Fruit fly (Drosophila melanogaster) whole organism, embryonic: ENCODE data around the gene CG31816.

Experiments
- Abd-B ChIP-seq: fragments of 200-800 bp; sonication (Bioruptor generic); optimal IDR thresholded peaks from 2 replicates; lab custom pipeline; 2018; ENCODE audit warnings: missing biosample characterization, mild to moderate bottlenecking, missing genetic modification characterization, moderate library complexity
- Aef1 ChIP-seq: fragments of 200-800 bp; sonication (Bioruptor generic); IDR thresholded peaks from 3 replicates; pipeline ENCODE4 v1.3.6; 2022; ENCODE audit warnings: missing biosample characterization, missing genetic modification characterization
- B-H2 ChIP-seq: fragments of 200-800 bp; sonication (Bioruptor generic); optimal IDR thresholded peaks from 2 replicates; lab custom pipeline; 2018; ENCODE audit warnings: missing biosample characterization, mild to moderate bottlenecking, missing genetic modification characterization
- CG1024 ChIP-seq: fragments of 200-800 bp; sonication (Bioruptor generic); IDR thresholded peaks from 2 replicates; pipeline ENCODE4 v1.3.6; 2022; ENCODE audit warnings: missing biosample characterization, missing genetic modification characterization
- CG10654 ChIP-seq: fragments of 200-800 bp; sonication (Bioruptor generic); optimal IDR thresholded peaks from 2 replicates; lab custom pipeline; 2016; ENCODE audit warnings: missing biosample characterization, missing genetic modification characterization
- CG12071 ChIP-seq: fragments of 200-800 bp; sonication (Bioruptor generic); optimal IDR thresholded peaks from 3 replicates; lab custom pipeline; 2018; ENCODE audit warnings: missing biosample characterization, mild to moderate bottlenecking, missing genetic modification characterization
- CG12236 ChIP-seq: fragments of 200-800 bp; sonication (Bioruptor generic); optimal IDR thresholded peaks from 2 replicates; lab custom pipeline; 2016; ENCODE audit warnings: missing biosample characterization, missing genetic modification characterization
- CG1233 ChIP-seq: fragments of 200-800 bp; sonication (Bioruptor generic); optimal IDR thresholded peaks from 4 replicates; lab custom pipeline; 2018; ENCODE audit warnings: missing biosample characterization, mild to moderate bottlenecking, missing genetic modification characterization
- CG12942 ChIP-seq: fragments of 200-800 bp; sonication (Bioruptor generic); optimal IDR thresholded peaks from 3 replicates; lab custom pipeline; 2016; ENCODE audit warnings: missing biosample characterization, missing genetic modification characterization
- CG13296 ChIP-seq: fragments of 200-800 bp; sonication (Bioruptor generic); optimal IDR thresholded peaks from 3 replicates; lab custom pipeline; 2018; ENCODE audit warnings: missing biosample characterization, mild to moderate bottlenecking, missing genetic modification characterization
- CG13894 ChIP-seq: fragments of 200-800 bp; sonication (Bioruptor generic); optimal IDR thresholded peaks from 3 replicates; lab custom pipeline; 2018; ENCODE audit warnings: missing biosample characterization, mild to moderate bottlenecking, missing genetic modification characterization, moderate library complexity
- CG1647 ChIP-seq: fragments of 200-800 bp; sonication (Bioruptor generic); optimal IDR thresholded peaks from 3 replicates; lab custom pipeline; 2016; ENCODE audit warnings: missing biosample characterization, missing genetic modification characterization
- CG17612 ChIP-seq: fragments of 200-800 bp; sonication (Bioruptor generic); IDR thresholded peaks from 2 replicates; pipeline ENCODE4 v1.3.6; 2022; ENCODE audit warnings: missing biosample characterization, missing genetic modification characterization
- CG18764 ChIP-seq: fragments of 200-800 bp; sonication (Bioruptor generic); optimal IDR thresholded peaks from 3 replicates; lab custom pipeline; 2016; ENCODE audit warnings: missing biosample characterization, missing genetic modification characterization
- CG2120 ChIP-seq: fragments of 200-800 bp; sonication (Bioruptor generic); optimal IDR thresholded peaks from 3 replicates; lab custom pipeline; 2016; ENCODE audit warnings: missing biosample characterization, missing genetic modification characterization
- CG2889 ChIP-seq: fragments of 200-800 bp; sonication (Bioruptor generic); IDR thresholded peaks from 3 replicates; pipeline ENCODE4 v1.3.6; 2022; ENCODE audit warnings: missing biosample characterization, missing genetic modification characterization
- CG32767 ChIP-seq: fragments of 200-800 bp; sonication (Bioruptor generic); IDR thresholded peaks from 2 replicates; pipeline ENCODE4 v1.3.6; 2022; ENCODE audit warnings: missing biosample characterization, missing genetic modification characterization
- CG3281 ChIP-seq: fragments of 200-800 bp; sonication (Bioruptor generic); optimal IDR thresholded peaks from 3 replicates; lab custom pipeline; 2017; ENCODE audit warnings: missing biosample characterization, mild to moderate bottlenecking, missing genetic modification characterization
- CG33213 ChIP-seq: fragments of 200-800 bp; sonication (Bioruptor generic); optimal IDR thresholded peaks from 3 replicates; lab custom pipeline; 2016; ENCODE audit warnings: missing biosample characterization, missing genetic modification characterization
- CG4707 ChIP-seq: fragments of 200-800 bp; sonication (Bioruptor generic); optimal IDR thresholded peaks from 2 replicates; lab custom pipeline; 2018; ENCODE audit warnings: missing biosample characterization, mild to moderate bottlenecking, missing genetic modification characterization, moderate library complexity
- CG7372 ChIP-seq: fragments of 200-800 bp; sonication (Bioruptor generic); IDR thresholded peaks from 2 replicates; pipeline ENCODE4 v1.3.6; 2022; ENCODE audit warnings: missing biosample characterization, missing genetic modification characterization
- D ChIP-seq, 2 experiments: fragments of 200-800 bp in 1 of 2; fragments of >200 bp in 1 of 2; sonication (Bioruptor generic) in 1 of 2; optimal IDR thresholded peaks; 2 replicates in 1 of 2; 3 replicates in 1 of 2; lab custom pipeline; 2017; ENCODE audit warnings: mild to moderate bottlenecking in 1 of 2, missing biosample characterization in 1 of 2, missing genetic modification characterization in 1 of 2, missing genetic modification reagents in 1 of 2
- E2f1 ChIP-seq: fragments of 200-800 bp; sonication (Bioruptor generic); IDR thresholded peaks from 2 replicates; pipeline ENCODE4 v1.3.6; 2022; ENCODE audit warnings: missing biosample characterization, missing genetic modification characterization
- Jarid2 ChIP-seq: fragments of 200-800 bp; sonication (Bioruptor generic); optimal IDR thresholded peaks from 3 replicates; lab custom pipeline; 2017; ENCODE audit warnings: mild to moderate bottlenecking, missing biosample characterization, missing genetic modification reagents, missing genetic modification characterization
- Pdp1 ChIP-seq, 2 experiments: fragments of 200-800 bp; sonication (Bioruptor generic); optimal IDR thresholded peaks; 3 replicates each; lab custom pipeline; 2016; ENCODE audit warnings: missing biosample characterization in 2 of 2, missing genetic modification characterization in 2 of 2, mild to moderate bottlenecking in 1 of 2, moderate library complexity in 1 of 2
- Spps ChIP-seq: fragments of 200-800 bp; sonication (Bioruptor generic); optimal IDR thresholded peaks from 2 replicates; lab custom pipeline; 2018; ENCODE audit warnings: missing biosample characterization, mild to moderate bottlenecking, missing genetic modification characterization
- Xrp1 ChIP-seq: fragments of 200-800 bp; sonication (Bioruptor generic); IDR thresholded peaks from 2 replicates; pipeline ENCODE4 v1.3.6; 2022; ENCODE audit warnings: missing biosample characterization, missing genetic modification characterization
- aop ChIP-seq: fragments of 200-800 bp; sonication (Bioruptor generic); IDR thresholded peaks from 2 replicates; pipeline ENCODE4 v1.3.6; 2022; ENCODE audit warnings: missing biosample characterization, missing genetic modification characterization
- ap ChIP-seq: fragments of 200-800 bp; sonication (Bioruptor generic); IDR thresholded peaks from 2 replicates; pipeline ENCODE4 v1.3.6; 2022; ENCODE audit warnings: missing biosample characterization, missing genetic modification characterization
- bsh ChIP-seq, 2 experiments: fragments of 200-800 bp; sonication (Bioruptor generic); optimal IDR thresholded peaks; 2 replicates each; lab custom pipeline; 2017 to 2018; ENCODE audit warnings: mild to moderate bottlenecking in 2 of 2, missing biosample characterization in 2 of 2, missing genetic modification characterization in 2 of 2, moderate library complexity in 1 of 2
- cg ChIP-seq: fragments of 200-800 bp; sonication (Bioruptor generic); optimal IDR thresholded peaks from 3 replicates; lab custom pipeline; 2019; ENCODE audit warnings: missing biosample characterization, mild to moderate bottlenecking, missing genetic modification characterization, moderate library complexity
- chif ChIP-seq, 2 experiments: fragments of 200-800 bp; sonication (Bioruptor generic); optimal IDR thresholded peaks; 3 replicates each; lab custom pipeline; 2016; ENCODE audit warnings: missing biosample characterization in 2 of 2, missing genetic modification characterization in 2 of 2
- ci ChIP-seq: fragments of 200-800 bp; sonication (Bioruptor generic); IDR thresholded peaks from 3 replicates; pipeline ENCODE4 v1.3.6; 2022; ENCODE audit warnings: missing biosample characterization, missing genetic modification characterization
- gcm ChIP-seq: fragments of 200-800 bp; sonication (Bioruptor generic); optimal IDR thresholded peaks from 2 replicates; lab custom pipeline; 2019; ENCODE audit warnings: missing biosample characterization, mild to moderate bottlenecking, missing genetic modification characterization, moderate library complexity
- gfzf ChIP-seq: fragments of 200-800 bp; sonication (Bioruptor generic); optimal IDR thresholded peaks from 2 replicates; lab custom pipeline; 2016; ENCODE audit warnings: missing biosample characterization, mild to moderate bottlenecking, missing genetic modification characterization, moderate library complexity
- gt ChIP-seq: fragments of 200-800 bp; sonication (Bioruptor generic); IDR thresholded peaks from 2 replicates; pipeline ENCODE4 v1.3.6; 2022; ENCODE audit warnings: missing biosample characterization, missing genetic modification characterization
- ken ChIP-seq: fragments of 200-800 bp; sonication (Bioruptor generic); IDR thresholded peaks from 3 replicates; pipeline ENCODE4 v1.3.6; 2022; ENCODE audit warnings: missing biosample characterization, missing genetic modification characterization
- lov ChIP-seq, 2 experiments: fragments of 200-800 bp in 1 of 2; fragments of >200 bp in 1 of 2; sonication (Bioruptor generic) in 1 of 2; IDR thresholded peaks in 1 of 2; optimal IDR thresholded peaks in 1 of 2; 2 replicates in 1 of 2; 3 replicates in 1 of 2; pipeline versions ENCODE4 v1.3.6 to Lab custom; 2017 to 2022; ENCODE audit warnings: missing biosample characterization in 1 of 2, missing genetic modification characterization in 1 of 2
- mam ChIP-seq: fragments of 200-800 bp; sonication (Bioruptor generic); optimal IDR thresholded peaks from 3 replicates; lab custom pipeline; 2016; ENCODE audit warnings: missing biosample characterization, missing genetic modification characterization
- nerfin-2 ChIP-seq: fragments of 200-800 bp; sonication (Bioruptor generic); IDR thresholded peaks from 2 replicates; pipeline ENCODE4 v1.3.6; 2022; ENCODE audit warnings: missing biosample characterization, missing genetic modification characterization; ENCODE audit not compliant: partially characterized antibody
- peb ChIP-seq: fragments of 200-800 bp; sonication (Bioruptor generic); IDR thresholded peaks from 2 replicates; pipeline ENCODE4 v1.3.6; 2022; ENCODE audit warnings: missing biosample characterization, missing genetic modification characterization
- sc ChIP-seq, 3 experiments: fragments of >200 bp in 2 of 3; fragments of 200-800 bp in 1 of 3; sonication (Bioruptor generic) in 1 of 3; optimal IDR thresholded peaks; 2 replicates in 2 of 3; 3 replicates in 1 of 3; lab custom pipeline; 2017; ENCODE audit warnings: mild to moderate bottlenecking in 1 of 3, missing biosample characterization in 1 of 3, missing genetic modification characterization in 1 of 3, missing genetic modification reagents in 1 of 3
- scrt ChIP-seq: fragments of 200-800 bp; sonication (Bioruptor generic); optimal IDR thresholded peaks from 2 replicates; lab custom pipeline; 2018; ENCODE audit warnings: missing biosample characterization, mild to moderate bottlenecking, missing genetic modification characterization, moderate library complexity
- sob ChIP-seq: fragments of 200-800 bp; sonication (Bioruptor generic); IDR thresholded peaks from 2 replicates; pipeline ENCODE4 v1.3.6; 2022; ENCODE audit warnings: missing biosample characterization, missing genetic modification characterization
- tgo ChIP-seq: fragments of 200-800 bp; sonication (Bioruptor generic); IDR thresholded peaks from 3 replicates; pipeline ENCODE4 v1.3.6; 2022; ENCODE audit warnings: missing biosample characterization, missing genetic modification characterization
- tll ChIP-seq, 2 experiments: fragments of 200-800 bp in 1 of 2; fragments of >200 bp in 1 of 2; sonication (Bioruptor generic) in 1 of 2; optimal IDR thresholded peaks; 2 replicates each; lab custom pipeline; 2017 to 2019; ENCODE audit warnings: missing biosample characterization in 2 of 2, missing genetic modification characterization in 2 of 2, mild to moderate bottlenecking in 1 of 2, moderate library complexity in 1 of 2
- vvl ChIP-seq: fragments of 200-800 bp; sonication (Bioruptor generic); IDR thresholded peaks from 2 replicates; pipeline ENCODE4 v1.3.6; 2022; ENCODE audit warnings: missing biosample characterization, missing genetic modification characterization

CG31816 gene

dm6 chr2L:16547652-16548417 lies 5.5 kb downstream of the CG31816 start:
- TF ChIP-seq bsh (GFP tag; optimal IDR thresholded peaks at IDR 0.05; lab: Kevin White, UChicago) (no peak), E2f1 (no peak), CG32767 (GFP tag; lab: Robert Waterston, UW) (no peak), CG13894 (tag; lab: Kevin White, UChicago) (peak; percentile 93), tgo (GFP tag; lab: Robert Waterston, UW) (peak; percentile 37; the same call in 1 of the 3 replicates), Aef1 (GFP tag; lab: Robert Waterston, UW) (no peak), gt (GFP tag; lab: Robert Waterston, UW) (no peak), CG17612 (no peak), CG12071 (GFP tag; lab: Kevin White, UChicago) (peak; percentile 29), ken (GFP tag; lab: Robert Waterston, UW) (0 out of 3 replicates have a peak, but pooled peaks have one; percentile 29), aop (GFP tag; lab: Robert Waterston, UW) (no peak), mam (peak; percentile 40), CG2889 (GFP tag; lab: Robert Waterston, UW) (no peak), B-H2 (peak; percentile 68), CG33213 (GFP tag; lab: Kevin White, UChicago) (no peak), CG12942 (peak; percentile 10), Spps (tag; lab: Kevin White, UChicago) (no peak), CG1233 (peak; percentile 38), CG10654 (GFP tag; lab: Kevin White, UChicago) (peak; percentile 20), CG1024 (no peak), Xrp1 (peak; percentile 17; the same call in 1 of the 2 replicates), CG12236 (no peak), CG4707 (peak; percentile 38), CG2120 (GFP tag; lab: Kevin White, UChicago) (peak; percentile 87), gcm (GFP tag; lab: Kevin White, UChicago) (peak; percentile 1), ci (GFP tag; lab: Robert Waterston, UW) (peak; percentile 71; the same call in 1 of the 3 replicates), cg (no peak), CG13296 (GFP tag; lab: Kevin White, UChicago) (peak; percentile 82), chif (GFP tag; optimal IDR thresholded peaks at IDR 0.05; lab: Kevin White, UChicago) (no peak), sob (GFP tag; lab: Robert Waterston, UW) (0 out of 2 replicates have a peak, but pooled peaks have one; percentile 37), sc (optimal IDR thresholded peaks at IDR 0.05; lab: Kevin White, UChicago) (no peak), sc (GFP tag; optimal IDR thresholded peaks at IDR 0.05; lab: Kevin White, UChicago) (no peak), Pdp1 (GFP tag; optimal IDR thresholded peaks at IDR 0.05; lab: Kevin White, UChicago) (peak in 1 of 2 experiments; percentile 38), CG7372 (no peak), CG3281 (peak; percentile 91), Jarid2 (peak; percentile 21), scrt (GFP tag; lab: Kevin White, UChicago) (peak; percentile 81), nerfin-2 (no peak), CG1647 (no peak), vvl (GFP tag; lab: Robert Waterston, UW) (peak; percentile 26; the same call in 1 of the 2 replicates), lov (optimal IDR thresholded peaks at IDR 0.05; lab: Kevin White, UChicago) (no peak), lov (GFP tag; IDR thresholded peaks at IDR 0.05; lab: Robert Waterston, UW) (no peak), D (optimal IDR thresholded peaks at IDR 0.05; lab: Kevin White, UChicago) (no peak), D (GFP tag; optimal IDR thresholded peaks at IDR 0.05; lab: Kevin White, UChicago) (no peak), tll (GFP tag; optimal IDR thresholded peaks at IDR 0.05; lab: Kevin White, UChicago) (no peak), peb (no peak), gfzf (GFP tag; lab: Kevin White, UChicago) (no peak), Abd-B (GFP tag; lab: Kevin White, UChicago) (no peak), CG18764 (GFP tag; lab: Kevin White, UChicago) (no peak), ap (GFP tag; lab: Robert Waterston, UW) (no peak)
